Fruit fly (Drosophila melanogaster): Measurements from ENCODE around the gene CG17744.
A peak's percentile ranks its signal among the peaks of the same experiment; 100 is the strongest.

The CG17744 gene

DNA sequence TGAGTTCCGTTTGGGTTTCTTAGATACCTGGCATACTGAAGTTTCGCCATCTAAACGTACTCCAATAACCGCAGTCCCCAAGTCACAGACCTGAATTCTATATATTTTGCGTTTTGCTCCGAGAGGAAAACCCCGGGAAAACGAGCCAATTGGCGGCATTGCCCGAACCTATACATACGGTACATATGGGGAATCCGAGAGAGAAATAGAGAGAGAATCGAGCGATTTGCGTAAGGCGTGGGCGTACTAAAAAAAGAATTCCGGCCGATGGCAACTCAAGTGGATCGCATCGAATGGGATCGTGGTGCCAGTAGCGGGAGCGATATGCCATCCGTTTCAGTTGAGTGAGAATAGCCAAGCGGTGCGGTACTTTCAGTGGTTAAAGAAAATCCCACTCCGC, 36.3 kb downstream of the CG17744 start, which contains the start of gene bin:
Gene bin (plus strand): TSS at position 335 of the 400 bp plus-strand sequence.
- TF ChIP-seq Hr83 (GFP tag; optimal IDR thresholded peaks at IDR 0.05; ENCODE audit: poor library complexity, severe bottlenecking) = no peak
- TF ChIP-seq Abd-B (GFP tag; optimal IDR thresholded peaks at IDR 0.05) = no peak
- no peak for TF ChIP-seq Dif (GFP tag; optimal IDR thresholded peaks at IDR 0.05; ENCODE audit: partially characterized antibody)
- TF ChIP-seq Mio (GFP tag; optimal IDR thresholded peaks at IDR 0.05) = no peak
- TF ChIP-seq Dfd (GFP tag; optimal IDR thresholded peaks at IDR 0.05) = no peak
- TF ChIP-seq CG9705 (GFP tag; optimal IDR thresholded peaks at IDR 0.05) = no peak
- no peak for TF ChIP-seq Hr78 (GFP tag; optimal IDR thresholded peaks at IDR 0.05)

DNA sequence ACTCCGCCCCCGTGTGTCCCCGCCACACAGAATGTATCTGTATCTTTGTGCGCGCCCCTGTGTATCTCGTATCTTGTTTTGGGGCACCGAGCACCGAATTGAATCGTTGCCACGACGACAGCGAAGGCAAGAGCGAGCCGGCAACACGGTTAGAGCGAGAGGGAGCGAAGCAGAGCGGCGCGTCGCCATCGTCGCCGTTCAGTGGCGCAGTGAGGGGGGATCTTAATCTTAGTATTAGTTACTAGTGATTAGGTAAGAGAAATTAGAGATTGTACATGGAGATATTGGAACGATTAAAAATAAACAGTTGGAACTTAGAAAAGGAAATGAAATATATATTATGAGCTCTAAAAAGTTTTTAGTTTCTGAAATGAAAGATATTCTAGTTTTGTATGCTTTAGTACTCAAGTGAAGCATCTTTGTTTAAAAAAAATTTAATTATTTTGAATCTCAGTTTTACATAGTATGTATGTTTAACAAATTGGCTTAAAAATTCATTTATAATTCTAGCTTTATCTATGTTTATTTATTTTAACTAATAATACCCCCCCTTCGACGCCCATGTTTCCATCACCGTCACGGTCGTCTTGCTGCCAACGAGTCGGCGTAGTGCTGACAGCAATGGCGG, 37.5 kb downstream of the CG17744 start:
- TF ChIP-seq sv (GFP tag; optimal IDR thresholded peaks at IDR 0.05) = peak; percentile 67
- TF ChIP-seq dmrt93B (GFP tag; optimal IDR thresholded peaks at IDR 0.05) = peak; percentile 77
- no peak for TF ChIP-seq Mio (GFP tag; optimal IDR thresholded peaks at IDR 0.05)
- peak; percentile 76 for TF ChIP-seq HLH106 (tag; optimal IDR thresholded peaks at IDR 0.05)
- TF ChIP-seq CrebA (GFP tag; optimal IDR thresholded peaks at IDR 0.05; ENCODE audit: borderline replicate concordance) = no peak
- TF ChIP-seq woc (GFP tag; optimal IDR thresholded peaks at IDR 0.05) = peak; percentile 47
- peak; percentile 67 for TF ChIP-seq psq (GFP tag; optimal IDR thresholded peaks at IDR 0.05)
- no peak for TF ChIP-seq lola (GFP tag; optimal IDR thresholded peaks at IDR 0.05)
- no peak for TF ChIP-seq tai (GFP tag; optimal IDR thresholded peaks at IDR 0.05)
- TF ChIP-seq rgr (GFP tag; optimal IDR thresholded peaks at IDR 0.05) = peak; percentile 59
- peak; percentile 24 for TF ChIP-seq ey (GFP tag; optimal IDR thresholded peaks at IDR 0.05)
- peak; percentile 30 for TF ChIP-seq CG9705 (GFP tag; optimal IDR thresholded peaks at IDR 0.05)
- peak; percentile 74 for TF ChIP-seq fru (GFP tag; optimal IDR thresholded peaks at IDR 0.05)
- peak; percentile 68 for TF ChIP-seq h (GFP tag; optimal IDR thresholded peaks at IDR 0.05)
- peak; percentile 41 for TF ChIP-seq OdsH (GFP tag; optimal IDR thresholded peaks at IDR 0.05)
- TF ChIP-seq Hr83 (GFP tag; optimal IDR thresholded peaks at IDR 0.05; ENCODE audit: poor library complexity, severe bottlenecking) = peak; percentile 5
- peak; percentile 14 for TF ChIP-seq Dfd (GFP tag; optimal IDR thresholded peaks at IDR 0.05)
- no peak for TF ChIP-seq Hr78 (GFP tag; optimal IDR thresholded peaks at IDR 0.05)
- TF ChIP-seq sage (GFP tag; optimal IDR thresholded peaks at IDR 0.05) = no peak
- TF ChIP-seq Sp1 (GFP tag; optimal IDR thresholded peaks at IDR 0.05) = peak; percentile 83
- TF ChIP-seq foxo (GFP tag; optimal IDR thresholded peaks at IDR 0.05) = peak in 1 of 2 experiments; percentile 81

DNA sequence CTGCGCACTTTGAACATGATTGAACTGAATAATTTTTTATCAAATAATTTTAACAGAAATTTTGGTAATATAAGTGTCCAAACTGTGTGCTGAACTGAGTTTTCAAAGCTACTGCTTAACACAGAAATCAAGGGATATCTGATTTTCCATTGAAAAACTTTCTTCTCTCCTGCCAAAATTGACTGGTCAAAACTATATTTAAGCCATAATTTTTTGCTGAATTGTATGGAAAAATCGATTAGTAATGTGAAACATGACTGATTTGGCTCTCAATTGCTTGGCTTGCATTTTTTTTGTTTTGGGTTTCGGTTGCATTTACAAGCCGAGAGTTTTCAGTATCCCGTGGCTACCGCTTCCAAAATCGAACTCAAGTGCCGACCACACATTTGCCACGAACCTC, 42.1 kb downstream of the CG17744 start, which contains the start of the genes CG32388 and CG43439:
Gene CG32388 (minus strand): TSS at position 101 of the 400 bp plus-strand sequence.
Gene CG43439 (minus strand): TSS at position 101 of the 400 bp plus-strand sequence.
- TF ChIP-seq foxo (GFP tag; optimal IDR thresholded peaks at IDR 0.05) (no peak), h (GFP tag; optimal IDR thresholded peaks at IDR 0.05) (no peak), Abd-B (GFP tag; optimal IDR thresholded peaks at IDR 0.05) (no peak), Hnf4 (GFP tag; optimal IDR thresholded peaks at IDR 0.05) (no peak), Rel (GFP tag; optimal IDR thresholded peaks at IDR 0.05) (no peak), Rel (tag; optimal IDR thresholded peaks at IDR 0.05) (no peak), Dfd (GFP tag; optimal IDR thresholded peaks at IDR 0.05) (no peak), dsf (GFP tag; optimal IDR thresholded peaks at IDR 0.05; ENCODE audit: borderline replicate concordance) (no peak), Hr78 (GFP tag; optimal IDR thresholded peaks at IDR 0.05) (no peak), Dif (GFP tag; optimal IDR thresholded peaks at IDR 0.05; ENCODE audit: partially characterized antibody) (no peak), lola (GFP tag; optimal IDR thresholded peaks at IDR 0.05) (no peak), usp (GFP tag; optimal IDR thresholded peaks at IDR 0.05) (no peak)

DNA sequence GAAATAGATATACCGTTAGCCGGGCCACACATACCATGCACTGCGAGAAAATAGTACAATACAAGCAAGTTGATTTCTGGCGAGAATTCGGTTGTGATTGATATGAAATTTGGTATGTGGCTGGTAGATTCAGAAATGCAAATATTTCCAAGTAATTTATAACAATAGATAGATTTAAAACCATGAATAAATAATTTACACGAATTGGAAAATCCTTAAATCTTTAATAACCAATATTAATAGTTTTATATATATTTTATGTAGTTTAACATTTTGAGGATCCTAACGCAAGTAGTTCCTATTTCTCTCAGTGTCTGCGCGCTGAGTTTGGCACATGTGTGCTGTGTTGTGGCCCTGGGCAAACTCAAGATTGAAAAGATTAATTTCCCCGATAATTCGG, 44.8 kb downstream of the CG17744 start:
- TF ChIP-seq sv (GFP tag; optimal IDR thresholded peaks at IDR 0.05) = peak; percentile 50
- TF ChIP-seq HLH106 (tag; optimal IDR thresholded peaks at IDR 0.05) = no peak

DNA sequence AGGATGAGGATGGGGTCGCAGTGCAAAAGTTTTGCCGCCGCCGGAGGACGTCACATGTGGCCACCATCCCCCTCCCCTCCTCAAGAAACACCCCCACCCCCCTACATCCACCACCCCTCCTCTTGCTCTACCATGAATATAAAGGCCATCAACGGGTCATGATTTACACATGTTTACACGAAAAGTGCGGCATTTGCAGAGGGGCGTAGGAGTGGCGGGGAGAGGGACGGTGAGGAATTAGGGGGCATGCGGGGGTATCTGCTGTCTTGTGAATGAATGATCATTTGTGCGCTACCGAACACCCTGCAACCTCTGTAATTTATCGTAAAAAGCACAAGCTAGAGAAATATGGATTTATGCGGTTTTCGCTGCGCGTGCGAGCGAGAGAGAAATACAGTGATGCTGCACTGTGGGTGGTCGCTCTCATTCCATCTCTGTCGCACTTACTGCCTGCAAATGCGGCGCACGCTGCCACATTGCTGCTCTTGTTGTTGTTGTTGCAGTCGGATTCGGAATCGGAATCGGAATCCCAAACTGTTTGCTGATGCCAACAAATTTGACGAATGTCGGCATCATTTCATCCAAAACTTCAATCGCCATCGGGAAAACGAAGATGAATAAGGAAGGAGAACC, 45.4 kb downstream of the CG17744 start:
- TF ChIP-seq Vsx2 (GFP tag; optimal IDR thresholded peaks at IDR 0.05; ENCODE audit: partially characterized antibody) (no peak), CG32264 (GFP tag; optimal IDR thresholded peaks at IDR 0.05) (no peak), Mio (GFP tag; optimal IDR thresholded peaks at IDR 0.05) (no peak), ey (GFP tag; optimal IDR thresholded peaks at IDR 0.05) (no peak), woc (GFP tag; optimal IDR thresholded peaks at IDR 0.05) (no peak), Jra (GFP tag; optimal IDR thresholded peaks at IDR 0.05) (no peak), HLH106 (tag; optimal IDR thresholded peaks at IDR 0.05) (no peak), fru (GFP tag; optimal IDR thresholded peaks at IDR 0.05) (no peak), sv (GFP tag; optimal IDR thresholded peaks at IDR 0.05) (no peak), Rel (GFP tag; optimal IDR thresholded peaks at IDR 0.05) (no peak), Rel (tag; optimal IDR thresholded peaks at IDR 0.05) (no peak), Sp1 (GFP tag; optimal IDR thresholded peaks at IDR 0.05) (no peak), Myc (optimal IDR thresholded peaks at IDR 0.05) (no peak), br (GFP tag; optimal IDR thresholded peaks at IDR 0.05) (no peak), CG9705 (GFP tag; optimal IDR thresholded peaks at IDR 0.05) (no peak), foxo (GFP tag; optimal IDR thresholded peaks at IDR 0.05) (no peak), jim (GFP tag; optimal IDR thresholded peaks at IDR 0.05) (no peak), brk (GFP tag; optimal IDR thresholded peaks at IDR 0.05) (no peak), tai (GFP tag; optimal IDR thresholded peaks at IDR 0.05) (no peak)
